Fruit fly (Drosophila melanogaster): ENCODE measurements around the gene CkIalpha.

The CkIalpha gene

dm6 chrX:12632157-12632422 is 21.3 kb upstream of the CkIalpha start (continued):
- TF ChIP-seq Fer2 (tag; optimal IDR thresholded peaks at IDR 0.05) (no peak), da (GFP tag; optimal IDR thresholded peaks at IDR 0.05) (no peak), CG2199 (GFP tag; IDR thresholded peaks at IDR 0.05) (no peak), abd-A (tag; optimal IDR thresholded peaks at IDR 0.05) (peak; percentile 58), Med (GFP tag) (peak; percentile 6), CG14014 (GFP tag; IDR thresholded peaks at IDR 0.05) (no peak), pho (GFP tag; optimal IDR thresholded peaks at IDR 0.05) (no peak), CG8944 (GFP tag; optimal IDR thresholded peaks at IDR 0.05) (no peak), CG31441 (GFP tag; IDR thresholded peaks at IDR 0.05) (no peak), CG10209 (GFP tag; optimal IDR thresholded peaks at IDR 0.05) (no peak), crol (GFP tag; IDR thresholded peaks at IDR 0.05) (peak; percentile 18), Elba2 (GFP tag; optimal IDR thresholded peaks at IDR 0.05) (peak; percentile 35)

dm6 chrX:12633204-12633603 is 20.2 kb upstream of the CkIalpha start:
- TF ChIP-seq CG31365 (tag; optimal IDR thresholded peaks at IDR 0.05) = peak; percentile 62
- TF ChIP-seq insv (GFP tag; optimal IDR thresholded peaks at IDR 0.05) = peak in 1 of 2 experiments; percentile 81
- TF ChIP-seq CG12391 (tag; optimal IDR thresholded peaks at IDR 0.05) = no peak
- TF ChIP-seq odd (GFP tag; optimal IDR thresholded peaks at IDR 0.05) = no peak
- no peak for TF ChIP-seq Doc2 (GFP tag; IDR thresholded peaks at IDR 0.05)
- no peak for TF ChIP-seq CG12659 (GFP tag; optimal IDR thresholded peaks at IDR 0.05)
- TF ChIP-seq CG6854 (GFP tag; optimal IDR thresholded peaks at IDR 0.05) = peak; percentile 1
- TF ChIP-seq oc (tag; optimal IDR thresholded peaks at IDR 0.05) = no peak
- TF ChIP-seq Tbp (GFP tag; optimal IDR thresholded peaks at IDR 0.05) = no peak
- TF ChIP-seq Hmr (GFP tag; optimal IDR thresholded peaks at IDR 0.05) = no peak
- TF ChIP-seq Dip2 (GFP tag; IDR thresholded peaks at IDR 0.05) = no peak
- peak; percentile 27 for TF ChIP-seq Elba2 (GFP tag; optimal IDR thresholded peaks at IDR 0.05)
- no peak for TF ChIP-seq ewg (GFP tag; optimal IDR thresholded peaks at IDR 0.05)
- no peak for TF ChIP-seq CG18599 (GFP tag; optimal IDR thresholded peaks at IDR 0.05)
- no peak for TF ChIP-seq CG7963 (GFP tag; IDR thresholded peaks at IDR 0.05; ENCODE audit: partially characterized antibody)
- no peak for TF ChIP-seq CG10654 (GFP tag; optimal IDR thresholded peaks at IDR 0.05)
- TF ChIP-seq fd96Cb (tag; optimal IDR thresholded peaks at IDR 0.05) = no peak
- no peak for TF ChIP-seq Sry-δ (GFP tag; optimal IDR thresholded peaks at IDR 0.05)
- TF ChIP-seq cg (GFP tag; optimal IDR thresholded peaks at IDR 0.05) = peak; percentile 16
- no peak for TF ChIP-seq CG11085 (GFP tag; IDR thresholded peaks at IDR 0.05)
- no peak for TF ChIP-seq run (tag; optimal IDR thresholded peaks at IDR 0.05)
- no peak for TF ChIP-seq CG18476 (GFP tag; optimal IDR thresholded peaks at IDR 0.05)
- TF ChIP-seq nerfin-1 (tag; optimal IDR thresholded peaks at IDR 0.05) = peak; percentile 21
- no peak for TF ChIP-seq CG14710 (tag; optimal IDR thresholded peaks at IDR 0.05)
- TF ChIP-seq Meics (GFP tag; optimal IDR thresholded peaks at IDR 0.05) = no peak
- no peak for TF ChIP-seq kah (GFP tag; optimal IDR thresholded peaks at IDR 0.05)
- no peak for TF ChIP-seq E2f1 (GFP tag; IDR thresholded peaks at IDR 0.05)
- no peak for TF ChIP-seq CG6689 (GFP tag; IDR thresholded peaks at IDR 0.05)

- TF ChIP-seq Med (GFP tag) (peak; percentile 58), CG13894 (tag; optimal IDR thresholded peaks at IDR 0.05) (no peak), CG1832 (GFP tag; optimal IDR thresholded peaks at IDR 0.05) (peak; percentile 44), cg (GFP tag; optimal IDR thresholded peaks at IDR 0.05) (peak; percentile 40), Antp (GFP tag; optimal IDR thresholded peaks at IDR 0.05) (no peak), CG11723 (GFP tag; optimal IDR thresholded peaks at IDR 0.05) (no peak), CG2875 (GFP tag; optimal IDR thresholded peaks at IDR 0.05) (no peak), gsb (GFP tag; IDR thresholded peaks at IDR 0.05) (no peak), CG9932 (GFP tag; IDR thresholded peaks at IDR 0.05) (no peak), CHES-1-like (GFP tag; optimal IDR thresholded peaks at IDR 0.05) (no peak), C15 (GFP tag; IDR thresholded peaks at IDR 0.05) (no peak), Sox100B (GFP tag; optimal IDR thresholded peaks at IDR 0.05) (no peak), Ravus (GFP tag; IDR thresholded peaks at IDR 0.05) (no peak), CG31365 (tag; optimal IDR thresholded peaks at IDR 0.05) (peak; percentile 61), lilli (GFP tag; optimal IDR thresholded peaks at IDR 0.05) (no peak), nmo (GFP tag; optimal IDR thresholded peaks at IDR 0.05) (no peak)
Measured at dm6 chrX:12633992-12634391, 19.4 kb upstream of the CkIalpha start.

All from whole organism, embryonic.